Worm (Caenorhabditis elegans): ENCODE data around the gene C15H11.11.

DNA sequence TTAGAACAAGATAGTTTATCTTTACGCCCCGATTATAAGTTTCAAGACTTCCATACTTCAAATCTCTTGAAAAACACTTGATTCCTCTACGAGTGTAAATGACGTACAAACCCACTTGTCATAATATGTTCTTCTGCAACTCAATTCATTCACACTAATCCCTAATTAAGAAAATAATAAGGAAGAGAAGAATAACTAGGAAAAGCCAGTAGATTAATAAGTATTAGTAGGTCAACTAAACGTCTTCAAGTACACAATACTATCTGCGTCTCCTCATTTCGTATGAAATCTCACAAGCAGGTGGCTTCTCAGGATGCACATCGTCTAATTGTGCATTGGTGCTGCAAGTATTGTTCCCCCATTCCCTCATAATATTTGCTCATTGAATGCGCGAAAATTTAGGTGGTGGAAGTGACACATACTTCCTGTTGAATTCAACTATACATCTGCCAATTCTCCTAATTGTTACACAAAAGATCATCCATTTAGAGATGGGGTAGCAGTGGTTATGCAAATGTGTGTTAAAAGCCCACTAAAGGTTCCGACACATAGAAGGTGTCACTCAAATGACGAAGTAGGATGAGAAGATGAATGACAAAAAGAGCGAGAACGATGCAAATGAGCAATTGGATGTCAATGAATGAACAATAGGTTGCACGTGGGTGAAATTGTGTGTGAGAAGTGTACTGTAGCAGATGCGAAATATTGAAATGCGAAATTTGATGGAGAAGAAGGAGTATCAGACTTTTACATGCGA is 11.9 kb downstream of the C15H11.11 start:
- TF ChIP-seq egl-27 (tag; optimal IDR thresholded peaks at IDR 0.05) (no peak), zag-1 (tag; optimal IDR thresholded peaks at IDR 0.05) (no peak), lsy-2 (tag; optimal IDR thresholded peaks at IDR 0.05) (no peak), skn-1 (tag; optimal IDR thresholded peaks at IDR 0.05) (no peak)

All from whole organism, L2 larva.